Worm (Caenorhabditis elegans) whole organism, late embryonic: ENCODE measurements around the gene F14D7.18.

Experiments
- dve-1 ChIP-seq: sonication (generic microtip); optimal IDR thresholded peaks from 2 replicates; lab custom pipeline; 2017; ENCODE audit warnings: antibody characterized with exemption, mild to moderate bottlenecking, missing genetic modification characterization, missing compliant biosample characterization
- fax-1 ChIP-seq: sonication (generic microtip); optimal IDR thresholded peaks from 2 replicates; lab custom pipeline; 2016; ENCODE audit warnings: missing genotype, missing genetic modification characterization, missing compliant biosample characterization
- pax-1 ChIP-seq: fragments of 150-350 bp; optimal IDR thresholded peaks from 2 replicates; lab custom pipeline; 2014; ENCODE audit warnings: missing biosample characterization, missing genetic modification characterization
- ref-2 ChIP-seq: sonication (generic microtip); optimal IDR thresholded peaks from 2 replicates; lab custom pipeline; 2016; ENCODE audit warnings: missing genetic modification characterization, missing compliant biosample characterization

DNA sequence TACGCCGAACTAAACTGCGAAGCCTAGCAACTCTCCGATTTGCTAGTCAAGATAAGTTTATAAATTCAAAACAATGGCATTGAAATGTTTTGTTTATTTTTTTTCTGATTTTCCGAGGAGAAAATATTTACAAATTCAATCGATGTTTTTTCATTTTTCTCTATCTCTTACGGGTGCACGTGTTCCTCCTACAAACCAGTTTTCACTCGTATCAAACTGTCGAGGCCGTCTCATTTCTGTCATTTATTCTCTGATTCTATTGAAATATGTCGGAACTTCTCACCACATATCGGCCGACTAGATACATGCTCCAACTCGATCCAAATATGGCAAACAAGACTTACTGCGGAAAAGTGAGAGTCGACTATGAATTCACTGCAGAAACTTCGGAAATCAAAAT is 40.9 kb upstream of the F14D7.18 start, which contains the start of gene F47B8.8:
- TF ChIP-seq pax-1 (tag; lab: Kevin White, UChicago) (no peak), fax-1 (tag; lab: Kevin White, UChicago) (no peak), ref-2 (tag; lab: Kevin White, UChicago) (no peak), dve-1 (tag; lab: Kevin White, UChicago) (no peak)
